Worm (Caenorhabditis elegans) whole organism, young adult: ENCODE results near the gene C47D12.5.

Source experiments
- B0035.1 ChIP-seq: sonication (generic microtip); optimal IDR thresholded peaks from 2 replicates; lab custom pipeline; 2016; ENCODE audit warnings: missing genetic modification characterization, mild to moderate bottlenecking, missing compliant biosample characterization, missing genotype, missing genetic modification reagents
- B0336.3 ChIP-seq: fragments of 200-800 bp; sonication (Bioruptor generic); IDR thresholded peaks from 2 replicates; pipeline ENCODE4 v1.3.6; 2022; ENCODE audit warnings: missing genetic modification characterization, missing compliant biosample characterization
- C06A6.2 ChIP-seq: fragments of 200-800 bp; sonication (Bioruptor generic); conservative IDR thresholded peaks from 2 replicates; pipeline ENCODE4 v1.3.6; 2022; ENCODE audit warnings: missing genetic modification characterization, missing compliant biosample characterization
- F22D6.2 ChIP-seq: sonication (generic microtip); optimal IDR thresholded peaks from 2 replicates; lab custom pipeline; 2016; ENCODE audit warnings: mild to moderate bottlenecking, missing genetic modification characterization, missing compliant biosample characterization
- F55B11.4 ChIP-seq: sonication (generic microtip); optimal IDR thresholded peaks from 2 replicates; lab custom pipeline; 2016; ENCODE audit warnings: missing compliant biosample characterization, missing genetic modification characterization, borderline replicate concordance; ENCODE audit not compliant: insufficient read depth
- K11D2.4 ChIP-seq: fragments of 200-800 bp; sonication (Bioruptor generic); IDR thresholded peaks from 2 replicates; pipeline ENCODE4 v1.3.6; 2022; ENCODE audit warnings: missing genetic modification reagents, missing genetic modification characterization, missing compliant biosample characterization
- K12H6.12 ChIP-seq: fragments of 200-800 bp; sonication (Bioruptor generic); optimal IDR thresholded peaks from 2 replicates; lab custom pipeline; 2018; ENCODE audit warnings: mild to moderate bottlenecking, missing genetic modification characterization, missing compliant biosample characterization
- Y53F4B.3 ChIP-seq: fragments of 200-800 bp; sonication (Bioruptor generic); IDR thresholded peaks from 2 replicates; pipeline ENCODE4 v1.3.6; 2022; ENCODE audit warnings: missing genetic modification reagents, missing genetic modification characterization, missing compliant biosample characterization
- Y56A3A.18 ChIP-seq: fragments of 200-800 bp; sonication (Bioruptor generic); IDR thresholded peaks from 2 replicates; pipeline ENCODE4 v1.3.6; 2022; ENCODE audit warnings: missing genetic modification reagents, missing genetic modification characterization, missing compliant biosample characterization
- Y95B8A.8 ChIP-seq: fragments of 200-800 bp; sonication (Bioruptor generic); IDR thresholded peaks from 2 replicates; pipeline ENCODE4 v1.3.6; 2022; ENCODE audit warnings: missing genetic modification reagents, missing genetic modification characterization, missing compliant biosample characterization
- ama-1 ChIP-seq, 3 experiments: fragments of 150-350 bp in 1 of 3; sonication (generic microtip) in 2 of 3; optimal IDR thresholded peaks; 2 replicates each; lab custom pipeline; 2014 to 2018; ENCODE audit warnings: missing biosample characterization in 2 of 3, missing genetic modification characterization in 2 of 3, missing genetic modification reagents in 2 of 3
- aptf-3 ChIP-seq: fragments of 200-800 bp; sonication (Bioruptor generic); IDR thresholded peaks from 2 replicates; pipeline ENCODE4 v1.3.6; 2022; ENCODE audit warnings: missing genetic modification characterization, missing compliant biosample characterization
- athp-1 ChIP-seq: sonication (generic microtip); optimal IDR thresholded peaks from 2 replicates; lab custom pipeline; 2017; ENCODE audit warnings: mild to moderate bottlenecking, missing genetic modification characterization, missing compliant biosample characterization
- attf-6 ChIP-seq: fragments of 200-800 bp; sonication (Bioruptor generic); IDR thresholded peaks from 2 replicates; pipeline ENCODE4 v1.3.6; 2022; ENCODE audit warnings: missing genetic modification reagents, missing genetic modification characterization, missing compliant biosample characterization
- cebp-2 ChIP-seq: fragments of 200-800 bp; sonication (Bioruptor generic); IDR thresholded peaks from 2 replicates; pipeline ENCODE4 v1.3.6; 2022; ENCODE audit warnings: missing genetic modification characterization, missing compliant biosample characterization
- ceh-58 ChIP-seq: fragments of 200-800 bp; sonication (Bioruptor generic); IDR thresholded peaks from 2 replicates; pipeline ENCODE4 v1.3.6; 2022; ENCODE audit warnings: missing genetic modification characterization, missing compliant biosample characterization
- ceh-79 ChIP-seq: sonication (generic microtip); optimal IDR thresholded peaks from 2 replicates; lab custom pipeline; 2017; ENCODE audit warnings: mild to moderate bottlenecking, missing genetic modification characterization, missing compliant biosample characterization
- die-1 ChIP-seq: sonication (generic microtip); optimal IDR thresholded peaks from 2 replicates; lab custom pipeline; 2016; ENCODE audit warnings: missing genotype, mild to moderate bottlenecking, missing genetic modification characterization, missing compliant biosample characterization
- dox-1 ChIP-seq: fragments of 200-800 bp; sonication (Bioruptor generic); IDR thresholded peaks from 2 replicates; pipeline ENCODE4 v1.3.6; 2022; ENCODE audit warnings: missing genetic modification reagents, missing genetic modification characterization, missing compliant biosample characterization
- dpl-1 ChIP-seq: fragments of 150-350 bp; optimal IDR thresholded peaks from 2 replicates; lab custom pipeline; 2014; ENCODE audit warnings: missing biosample characterization, missing genetic modification reagents, missing genetic modification characterization
- efl-1 ChIP-seq: fragments of 150-350 bp; optimal IDR thresholded peaks from 2 replicates; lab custom pipeline; 2014; ENCODE audit warnings: missing biosample characterization, missing genetic modification reagents, missing genetic modification characterization
- egl-44 ChIP-seq: fragments of 200-800 bp; sonication (Bioruptor generic); IDR thresholded peaks from 2 replicates; pipeline ENCODE4 v1.3.6; 2022; ENCODE audit warnings: missing genetic modification reagents, missing genetic modification characterization, missing compliant biosample characterization
- ekl-4 ChIP-seq: fragments of 200-800 bp; sonication (Bioruptor generic); IDR thresholded peaks from 2 replicates; pipeline ENCODE4 v1.3.6; 2022; ENCODE audit warnings: missing genetic modification reagents, missing genetic modification characterization, missing compliant biosample characterization
- gei-17 ChIP-seq: fragments of 200-800 bp; sonication (Bioruptor generic); optimal IDR thresholded peaks from 2 replicates; lab custom pipeline; 2018; ENCODE audit warnings: mild to moderate bottlenecking, missing genetic modification characterization, missing compliant biosample characterization
- him-1 ChIP-seq: sonication (generic microtip); optimal IDR thresholded peaks from 2 replicates; lab custom pipeline; 2016; ENCODE audit warnings: missing genotype, missing genetic modification reagents, missing genetic modification characterization, missing compliant biosample characterization
- hlh-26 ChIP-seq: fragments of 200-800 bp; sonication (Bioruptor generic); conservative IDR thresholded peaks from 2 replicates; pipeline ENCODE4 v1.3.6; 2022; ENCODE audit warnings: missing genetic modification reagents, missing genetic modification characterization, missing compliant biosample characterization
- hsf-1 ChIP-seq: fragments of 200-800 bp; sonication (Bioruptor generic); IDR thresholded peaks from 2 replicates; pipeline ENCODE4 v1.3.6; 2022; ENCODE audit warnings: missing genetic modification reagents, missing genetic modification characterization, missing compliant biosample characterization
- let-607 ChIP-seq, 2 experiments: fragments of 200-800 bp in 1 of 2; sonication (Bioruptor generic) in 1 of 2; sonication (generic microtip) in 1 of 2; optimal IDR thresholded peaks; 2 replicates each; lab custom pipeline; 2016 to 2018; ENCODE audit warnings: mild to moderate bottlenecking in 2 of 2, missing compliant biosample characterization in 2 of 2, missing genetic modification characterization in 2 of 2, moderate library complexity in 2 of 2, missing genotype in 1 of 2
- lin-35 ChIP-seq, 3 experiments: fragments of 150-350 bp in 2 of 3; sonication (generic microtip) in 1 of 3; optimal IDR thresholded peaks; 2 replicates each; lab custom pipeline; 2014 to 2018; ENCODE audit warnings: missing biosample characterization in 3 of 3, missing genetic modification characterization in 3 of 3, missing genetic modification reagents in 3 of 3
- lin-54 ChIP-seq: fragments of 200-800 bp; sonication (Bioruptor generic); optimal IDR thresholded peaks from 2 replicates; lab custom pipeline; 2018; ENCODE audit warnings: mild to moderate bottlenecking, missing genetic modification characterization, missing compliant biosample characterization
- madf-10 ChIP-seq: sonication (generic microtip); optimal IDR thresholded peaks from 2 replicates; lab custom pipeline; 2016; ENCODE audit warnings: mild to moderate bottlenecking, missing genetic modification characterization, missing compliant biosample characterization
- madf-3 ChIP-seq: fragments of 200-800 bp; sonication (Bioruptor generic); IDR thresholded peaks from 2 replicates; pipeline ENCODE4 v1.3.6; 2022; ENCODE audit warnings: missing genetic modification reagents, missing genetic modification characterization, missing compliant biosample characterization
- madf-6 ChIP-seq: fragments of 200-800 bp; sonication (Bioruptor generic); IDR thresholded peaks from 2 replicates; pipeline ENCODE4 v1.3.6; 2022; ENCODE audit warnings: missing genetic modification reagents, missing genetic modification characterization, missing compliant biosample characterization
- madf-8 ChIP-seq: fragments of 200-800 bp; sonication (Bioruptor generic); conservative IDR thresholded peaks from 2 replicates; pipeline ENCODE4 v1.3.6; 2022; ENCODE audit warnings: missing genetic modification reagents, missing genetic modification characterization, missing compliant biosample characterization
- mes-4 ChIP-seq: sonication (generic microtip); optimal IDR thresholded peaks from 2 replicates; lab custom pipeline; 2016; ENCODE audit warnings: missing genotype, missing genetic modification characterization, missing compliant biosample characterization
- mxl-1 ChIP-seq: sonication (generic microtip); optimal IDR thresholded peaks from 2 replicates; lab custom pipeline; 2016; ENCODE audit warnings: missing genetic modification characterization, missing compliant biosample characterization
- nfyb-1 ChIP-seq: fragments of 200-800 bp; sonication (Bioruptor generic); IDR thresholded peaks from 2 replicates; pipeline ENCODE4 v1.3.6; 2022; ENCODE audit warnings: missing genetic modification reagents, missing genetic modification characterization, missing compliant biosample characterization
- nhr-179 ChIP-seq: sonication (generic microtip); optimal IDR thresholded peaks from 2 replicates; lab custom pipeline; 2016; ENCODE audit warnings: mild to moderate bottlenecking, missing genetic modification characterization, missing compliant biosample characterization
- nhr-27 ChIP-seq: fragments of 200-800 bp; sonication (Bioruptor generic); optimal IDR thresholded peaks from 2 replicates; lab custom pipeline; 2018; ENCODE audit warnings: mild to moderate bottlenecking, missing genetic modification characterization, moderate library complexity, missing compliant biosample characterization
- nhr-90 ChIP-seq: sonication (generic microtip); optimal IDR thresholded peaks from 2 replicates; lab custom pipeline; 2016; ENCODE audit warnings: missing genotype, mild to moderate bottlenecking, missing genetic modification characterization, missing compliant biosample characterization
- rpc-1 ChIP-seq, 2 experiments: fragments of 150-350 bp in 1 of 2; sonication (generic microtip) in 1 of 2; optimal IDR thresholded peaks; 2 replicates each; lab custom pipeline; 2014 to 2018; ENCODE audit warnings: missing biosample characterization in 1 of 2, missing genetic modification characterization in 1 of 2, missing genetic modification reagents in 1 of 2, missing genotype in 1 of 2
- tbp1 ChIP-seq: fragments of 200-800 bp; sonication (Bioruptor generic); optimal IDR thresholded peaks from 2 replicates; lab custom pipeline; 2018; ENCODE audit warnings: mild to moderate bottlenecking, missing genetic modification characterization, missing compliant biosample characterization
- ztf-25 ChIP-seq: fragments of 200-800 bp; sonication (Bioruptor generic); IDR thresholded peaks from 2 replicates; pipeline ENCODE4 v1.3.6; 2022; ENCODE audit warnings: missing genetic modification reagents, missing genetic modification characterization, missing compliant biosample characterization
- ztf-26 ChIP-seq: sonication (generic microtip); optimal IDR thresholded peaks from 2 replicates; lab custom pipeline; 2017; ENCODE audit warnings: missing genetic modification characterization, missing compliant biosample characterization
- ztf-3 ChIP-seq: fragments of 200-800 bp; sonication (Bioruptor generic); optimal IDR thresholded peaks from 2 replicates; lab custom pipeline; 2018; ENCODE audit warnings: mild to moderate bottlenecking, missing genetic modification characterization, missing compliant biosample characterization

C47D12.5 gene

DNA sequence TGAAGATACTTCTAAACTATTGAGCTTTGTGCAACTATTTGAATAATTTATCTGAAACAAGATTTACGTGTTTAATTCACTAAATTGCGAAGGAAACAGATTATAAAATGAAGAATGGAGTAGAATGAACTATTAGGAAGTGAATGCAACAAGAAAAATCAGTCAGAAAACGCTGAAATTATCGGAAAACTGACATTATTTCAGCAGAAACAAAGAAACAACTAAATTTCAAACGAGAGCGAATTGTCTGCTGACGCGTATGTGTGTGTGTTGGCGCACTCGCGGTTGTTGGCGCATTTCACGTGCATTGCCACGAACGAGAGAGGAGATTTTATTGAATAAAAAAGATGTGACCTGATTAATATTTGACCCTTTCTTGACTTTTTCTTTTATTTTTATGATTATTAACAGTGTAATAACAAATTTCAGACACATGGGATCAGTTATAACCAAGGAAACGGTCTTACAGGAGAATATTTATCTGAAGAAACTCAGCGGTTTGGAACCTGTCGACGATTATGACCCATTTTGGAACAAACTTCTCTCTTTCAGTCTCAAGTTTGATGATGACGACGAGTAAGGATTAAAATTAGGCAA is 9.1 kb downstream of the C47D12.5 start, which contains the start of the genes trr-1 and C47D12.2 (continued):
- TF ChIP-seq cebp-2 (no peak), F55B11.4 (tag; lab: Kevin White, UChicago) (no peak), C06A6.2 (GFP tag; lab: Robert Waterston, UW) (no peak), B0035.1 (no peak), ztf-26 (tag; lab: Kevin White, UChicago) (no peak), efl-1 (GFP tag; lab: Kevin White, UChicago) (peak; percentile 43), K12H6.12 (tag; lab: Kevin White, UChicago) (no peak), nhr-27 (tag; lab: Kevin White, UChicago) (no peak), B0336.3 (GFP tag; lab: Robert Waterston, UW) (0 out of 2 replicates have a peak, but pooled peaks have one; percentile 18), gei-17 (GFP tag; lab: Kevin White, UChicago) (no peak), ceh-58 (GFP tag; lab: Robert Waterston, UW) (no peak), hlh-26 (GFP tag; lab: Robert Waterston, UW) (no peak), mxl-1 (tag; lab: Kevin White, UChicago) (no peak), dox-1 (peak; percentile 82), ekl-4 (GFP tag; lab: Robert Waterston, UW) (no peak), madf-10 (tag; lab: Kevin White, UChicago) (no peak), ztf-3 (GFP tag; lab: Kevin White, UChicago) (no peak), attf-6 (GFP tag; lab: Robert Waterston, UW) (no peak), nhr-179 (tag; lab: Kevin White, UChicago) (no peak), Y95B8A.8 (GFP tag; lab: Robert Waterston, UW) (no peak), rpc-1 (optimal IDR thresholded peaks at IDR 0.05; lab: Kevin White, UChicago) (no peak), rpc-1 (tag; optimal IDR thresholded peaks at IDR 0.05; lab: Kevin White, UChicago) (no peak), Y56A3A.18 (GFP tag; lab: Robert Waterston, UW) (no peak), athp-1 (tag; lab: Kevin White, UChicago) (no peak), ama-1 (optimal IDR thresholded peaks at IDR 0.05; lab: Kevin White, UChicago) (no peak), ama-1 (GFP tag; optimal IDR thresholded peaks at IDR 0.05; lab: Kevin White, UChicago) (no peak), mes-4 (tag; lab: Kevin White, UChicago) (no peak)

DNA sequence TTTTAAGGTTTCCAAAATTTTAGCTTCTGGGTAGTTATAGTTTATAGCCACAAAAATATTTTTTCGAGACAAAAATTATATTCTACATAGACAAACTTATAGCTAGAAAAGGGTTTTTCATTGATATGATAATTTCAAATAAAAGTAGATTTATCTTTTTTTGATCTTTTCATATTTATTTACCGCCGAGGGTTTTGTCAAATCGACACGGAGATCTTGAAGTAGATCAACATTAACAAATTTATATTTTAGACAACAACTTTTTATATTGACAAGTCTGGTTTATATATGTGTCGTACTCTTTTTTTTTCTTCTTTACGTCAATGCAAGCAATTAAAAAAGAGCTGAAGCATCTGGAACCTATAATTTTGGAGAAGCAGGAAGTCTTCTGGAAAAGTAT is 26.2 kb downstream of the C47D12.5 start:
- TF ChIP-seq madf-8 (peak; percentile 55), madf-6 (GFP tag; lab: Robert Waterston, UW) (peak; percentile 74), aptf-3 (no peak), Y53F4B.3 (GFP tag; lab: Robert Waterston, UW) (no peak), egl-44 (GFP tag; lab: Robert Waterston, UW) (no peak), efl-1 (GFP tag; lab: Kevin White, UChicago) (peak; percentile 70), nhr-90 (tag; lab: Kevin White, UChicago) (no peak), dpl-1 (GFP tag; lab: Kevin White, UChicago) (no peak), tbp1 (no peak), Y56A3A.18 (GFP tag; lab: Robert Waterston, UW) (no peak)

DNA sequence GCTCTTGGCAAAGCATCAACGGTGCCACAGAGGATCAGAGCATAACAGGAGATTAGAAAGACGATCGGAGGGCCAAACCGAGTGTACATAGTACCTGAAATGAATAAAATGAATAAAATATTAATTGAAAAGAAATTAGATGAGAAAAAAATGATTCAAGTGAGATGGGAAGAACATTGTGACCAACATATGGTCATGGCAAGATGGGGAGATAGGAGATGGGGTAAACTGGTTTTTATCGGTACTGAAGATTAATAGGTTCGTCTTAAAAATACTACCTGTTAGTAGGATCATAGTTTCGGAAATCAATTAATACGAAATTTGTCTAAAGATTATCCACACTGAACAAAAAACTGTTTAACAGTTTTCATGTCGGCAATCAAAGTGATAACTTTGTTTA is 28.0 kb downstream of the C47D12.5 start, which contains the start of gene nep-1:
Gene nep-1 (minus strand): TSS at position 101 of the 400 bp plus-strand sequence.
- no peak for TF ChIP-seq K11D2.4
- TF ChIP-seq F55B11.4 (tag; lab: Kevin White, UChicago), result no peak
- no peak for TF ChIP-seq him-1 (tag; lab: Kevin White, UChicago)
- TF ChIP-seq ztf-26 (tag; lab: Kevin White, UChicago), result no peak
- no peak for TF ChIP-seq attf-6 (GFP tag; lab: Robert Waterston, UW)
- no peak for TF ChIP-seq lin-35 (GFP tag; optimal IDR thresholded peaks at IDR 0.05; lab: Kevin White, UChicago)
- no peak for TF ChIP-seq die-1
- TF ChIP-seq let-607 (tag; optimal IDR thresholded peaks at IDR 0.05; lab: Kevin White, UChicago), result no peak
- no peak for TF ChIP-seq ztf-25 (GFP tag; lab: Robert Waterston, UW)
- no peak for TF ChIP-seq ceh-79 (tag; lab: Kevin White, UChicago)
- no peak for TF ChIP-seq ama-1 (optimal IDR thresholded peaks at IDR 0.05; lab: Kevin White, UChicago)
- TF ChIP-seq ama-1 (GFP tag; optimal IDR thresholded peaks at IDR 0.05; lab: Kevin White, UChicago), result no peak
- no peak for TF ChIP-seq madf-10 (tag; lab: Kevin White, UChicago)
- no peak for TF ChIP-seq madf-3 (GFP tag; lab: Robert Waterston, UW)
- no peak for TF ChIP-seq nfyb-1 (GFP tag; lab: Robert Waterston, UW)
- TF ChIP-seq F22D6.2, result no peak
- no peak for TF ChIP-seq lin-54 (GFP tag; lab: Kevin White, UChicago)
- TF ChIP-seq hsf-1 (GFP tag; lab: Robert Waterston, UW), result no peak
- no peak for TF ChIP-seq nhr-90 (tag; lab: Kevin White, UChicago)
